Fruit fly (Drosophila melanogaster) whole organism, embryonic: ENCODE measurements around the gene Awh.

Experiments used
- B-H2 ChIP-seq: fragments of 200-800 bp; sonication (Bioruptor generic); optimal IDR thresholded peaks from 2 replicates; lab custom pipeline; 2018; ENCODE audit warnings: missing biosample characterization, mild to moderate bottlenecking, missing genetic modification characterization
- Bgb ChIP-seq: fragments of 200-800 bp; sonication (Bioruptor generic); IDR thresholded peaks from 2 replicates; pipeline ENCODE4 v1.3.6; 2022; ENCODE audit warnings: missing biosample characterization, missing genetic modification characterization; ENCODE audit not compliant: partially characterized antibody
- CG10959 ChIP-seq: fragments of 200-800 bp; sonication (Bioruptor generic); IDR thresholded peaks from 2 replicates; pipeline ENCODE4 v1.3.6; 2022; ENCODE audit warnings: missing biosample characterization, missing genetic modification characterization
- CG12104 ChIP-seq: fragments of 200-800 bp; sonication (Bioruptor generic); optimal IDR thresholded peaks from 3 replicates; lab custom pipeline; 2016; ENCODE audit warnings: missing biosample characterization, missing genetic modification characterization
- CG12236 ChIP-seq: fragments of 200-800 bp; sonication (Bioruptor generic); optimal IDR thresholded peaks from 2 replicates; lab custom pipeline; 2016; ENCODE audit warnings: missing biosample characterization, missing genetic modification characterization
- CG12299 ChIP-seq: fragments of 200-800 bp; sonication (Bioruptor generic); optimal IDR thresholded peaks from 2 replicates; lab custom pipeline; 2018; ENCODE audit warnings: missing biosample characterization, mild to moderate bottlenecking, missing genetic modification characterization
- CG14441 ChIP-seq: fragments of 200-800 bp; sonication (Bioruptor generic); IDR thresholded peaks from 2 replicates; pipeline ENCODE4 v1.3.6; 2022; ENCODE audit warnings: missing biosample characterization, missing genetic modification characterization
- CG15479 ChIP-seq: fragments of 200-800 bp; sonication (Bioruptor generic); optimal IDR thresholded peaks from 3 replicates; lab custom pipeline; 2019; ENCODE audit warnings: missing biosample characterization, mild to moderate bottlenecking, missing genetic modification characterization, moderate library complexity
- CG15601 ChIP-seq: fragments of 200-800 bp; sonication (Bioruptor generic); optimal IDR thresholded peaks from 3 replicates; lab custom pipeline; 2019; ENCODE audit warnings: missing biosample characterization, mild to moderate bottlenecking, missing genetic modification characterization, moderate library complexity
- CG1603 ChIP-seq: fragments of 200-800 bp; sonication (Bioruptor generic); optimal IDR thresholded peaks from 2 replicates; lab custom pipeline; 2019; ENCODE audit warnings: missing biosample characterization, mild to moderate bottlenecking, missing genetic modification characterization, moderate library complexity
- CG16813 ChIP-seq: fragments of 200-800 bp; sonication (Bioruptor generic); IDR thresholded peaks from 3 replicates; pipeline ENCODE4 v1.3.6; 2022; ENCODE audit warnings: missing biosample characterization, missing genetic modification characterization; ENCODE audit not compliant: partially characterized antibody
- CG16863 ChIP-seq: fragments of 200-800 bp; sonication (Bioruptor generic); optimal IDR thresholded peaks from 3 replicates; lab custom pipeline; 2016; ENCODE audit warnings: missing biosample characterization, missing genetic modification characterization
- CG17186 ChIP-seq: fragments of 200-800 bp; sonication (Bioruptor generic); optimal IDR thresholded peaks from 3 replicates; lab custom pipeline; 2017; ENCODE audit warnings: missing biosample characterization, missing genetic modification reagents, missing genetic modification characterization
- CG2129 ChIP-seq: fragments of 200-800 bp; sonication (Bioruptor generic); IDR thresholded peaks from 2 replicates; pipeline ENCODE4 v1.3.6; 2022; ENCODE audit warnings: missing biosample characterization, missing genetic modification characterization; ENCODE audit not compliant: partially characterized antibody
- CG2202 ChIP-seq: fragments of 200-800 bp; sonication (Bioruptor generic); optimal IDR thresholded peaks from 2 replicates; lab custom pipeline; 2018; ENCODE audit warnings: missing biosample characterization, mild to moderate bottlenecking, missing genetic modification characterization
- CG31441 ChIP-seq: fragments of 200-800 bp; sonication (Bioruptor generic); IDR thresholded peaks from 2 replicates; pipeline ENCODE4 v1.3.6; 2022; ENCODE audit warnings: missing biosample characterization, missing genetic modification characterization
- CG34376 ChIP-seq: fragments of 200-800 bp; sonication (Bioruptor generic); optimal IDR thresholded peaks from 2 replicates; lab custom pipeline; 2018; ENCODE audit warnings: missing biosample characterization, mild to moderate bottlenecking, missing genetic modification characterization
- CG4282 ChIP-seq: fragments of 200-800 bp; sonication (Bioruptor generic); optimal IDR thresholded peaks from 2 replicates; lab custom pipeline; 2016; ENCODE audit warnings: missing biosample characterization, missing genetic modification characterization
- CG6254 ChIP-seq: fragments of 200-800 bp; sonication (Bioruptor generic); optimal IDR thresholded peaks from 3 replicates; lab custom pipeline; 2017; ENCODE audit warnings: mild to moderate bottlenecking, missing biosample characterization, missing genetic modification reagents, missing genetic modification characterization
- CG7786 ChIP-seq: fragments of 200-800 bp; sonication (Bioruptor generic); optimal IDR thresholded peaks from 2 replicates; lab custom pipeline; 2016; ENCODE audit warnings: missing biosample characterization, missing genetic modification characterization
- CG8924 ChIP-seq: fragments of 200-800 bp; optimal IDR thresholded peaks from 3 replicates; lab custom pipeline; 2019; ENCODE audit warnings: missing biosample characterization, mild to moderate bottlenecking, missing genetic modification characterization, moderate library complexity
- CrebB ChIP-seq: fragments of 200-800 bp; sonication (Bioruptor generic); optimal IDR thresholded peaks from 3 replicates; lab custom pipeline; 2018; ENCODE audit warnings: missing biosample characterization, mild to moderate bottlenecking, missing genetic modification characterization
- Dad ChIP-seq: fragments of 200-800 bp; sonication (Bioruptor generic); optimal IDR thresholded peaks from 3 replicates; lab custom pipeline; 2016; ENCODE audit warnings: missing biosample characterization, missing genetic modification characterization
- E2f2 ChIP-seq: fragments of 200-800 bp; sonication (Bioruptor generic); IDR thresholded peaks from 2 replicates; pipeline ENCODE4 v1.3.6; 2022; ENCODE audit warnings: missing biosample characterization, missing genetic modification characterization
- Gsc ChIP-seq: fragments of 200-800 bp; sonication (Bioruptor generic); IDR thresholded peaks from 2 replicates; pipeline ENCODE4 v1.3.6; 2022; ENCODE audit warnings: missing biosample characterization, missing genetic modification characterization
- NK7.1 ChIP-seq: fragments of 200-800 bp; sonication (Bioruptor generic); optimal IDR thresholded peaks from 3 replicates; lab custom pipeline; 2016; ENCODE audit warnings: missing biosample characterization, missing genetic modification characterization
- Nf-YB ChIP-seq: fragments of 200-800 bp; sonication (Bioruptor generic); optimal IDR thresholded peaks from 3 replicates; lab custom pipeline; 2019; ENCODE audit warnings: missing biosample characterization, mild to moderate bottlenecking, missing genetic modification characterization, moderate library complexity
- Rfx ChIP-seq: fragments of 200-800 bp; sonication (Bioruptor generic); IDR thresholded peaks from 2 replicates; pipeline ENCODE4 v1.3.6; 2022; ENCODE audit warnings: missing biosample characterization, missing genetic modification characterization
- Sry-β ChIP-seq: fragments of 200-800 bp; sonication (Bioruptor generic); optimal IDR thresholded peaks from 2 replicates; lab custom pipeline; 2018; ENCODE audit warnings: missing biosample characterization, mild to moderate bottlenecking, missing genetic modification characterization, moderate library complexity
- Taf1 ChIP-seq: fragments of 200-800 bp; sonication (Bioruptor generic); IDR thresholded peaks from 2 replicates; pipeline ENCODE4 v1.3.6; 2022; ENCODE audit warnings: missing biosample characterization, missing genetic modification characterization
- ara ChIP-seq: fragments of 200-800 bp; sonication (Bioruptor generic); IDR thresholded peaks from 2 replicates; pipeline ENCODE4 v1.3.6; 2022; ENCODE audit warnings: missing biosample characterization, missing genetic modification characterization
- bab2 ChIP-seq: fragments of 200-800 bp; sonication (Bioruptor generic); optimal IDR thresholded peaks from 2 replicates; lab custom pipeline; 2016; ENCODE audit warnings: missing biosample characterization, missing genetic modification characterization
- chn ChIP-seq: fragments of 200-800 bp; sonication (Bioruptor generic); optimal IDR thresholded peaks from 2 replicates; lab custom pipeline; 2016; ENCODE audit warnings: missing biosample characterization, missing genetic modification characterization
- dimm ChIP-seq: fragments of 200-800 bp; sonication (Bioruptor generic); IDR thresholded peaks from 2 replicates; pipeline ENCODE4 v1.3.6; 2022; ENCODE audit warnings: missing biosample characterization, missing genetic modification characterization
- dmrt11E ChIP-seq: fragments of 200-800 bp; sonication (Bioruptor generic); optimal IDR thresholded peaks from 3 replicates; lab custom pipeline; 2018; ENCODE audit warnings: missing biosample characterization, mild to moderate bottlenecking, missing genetic modification characterization, moderate library complexity
- eve ChIP-seq, 2 experiments: fragments of >200 bp; optimal IDR thresholded peaks; 2 replicates each; lab custom pipeline; 2017; ENCODE audit warnings: missing biosample characterization in 2 of 2, missing genetic modification characterization in 2 of 2
- eyg ChIP-seq: fragments of 200-800 bp; sonication (Bioruptor generic); optimal IDR thresholded peaks from 3 replicates; lab custom pipeline; 2016; ENCODE audit warnings: missing biosample characterization, missing genetic modification characterization
- fd102C ChIP-seq: fragments of 200-800 bp; sonication (Bioruptor generic); optimal IDR thresholded peaks from 2 replicates; lab custom pipeline; 2018; ENCODE audit warnings: missing biosample characterization, mild to moderate bottlenecking, missing genetic modification characterization, moderate library complexity
- gt ChIP-seq: fragments of 200-800 bp; sonication (Bioruptor generic); IDR thresholded peaks from 2 replicates; pipeline ENCODE4 v1.3.6; 2022; ENCODE audit warnings: missing biosample characterization, missing genetic modification characterization
- ind ChIP-seq: fragments of 200-800 bp; sonication (Bioruptor generic); optimal IDR thresholded peaks from 3 replicates; lab custom pipeline; 2016; ENCODE audit warnings: missing biosample characterization, missing genetic modification characterization
- insv ChIP-seq, 2 experiments: fragments of 200-800 bp; sonication (Bioruptor generic); optimal IDR thresholded peaks; 3 replicates each; lab custom pipeline; 2016 to 2018; ENCODE audit warnings: missing biosample characterization in 2 of 2, missing genetic modification characterization in 2 of 2
- inv ChIP-seq: fragments of 200-800 bp; sonication (Bioruptor generic); IDR thresholded peaks from 2 replicates; pipeline ENCODE4 v1.3.6; 2022; ENCODE audit warnings: missing biosample characterization, missing genetic modification characterization; ENCODE audit not compliant: partially characterized antibody
- lilli ChIP-seq: fragments of 200-800 bp; sonication (Bioruptor generic); optimal IDR thresholded peaks from 3 replicates; lab custom pipeline; 2016; ENCODE audit warnings: missing biosample characterization, missing genetic modification characterization
- p53 ChIP-seq: fragments of 200-800 bp; sonication (Bioruptor generic); optimal IDR thresholded peaks from 2 replicates; lab custom pipeline; 2016; ENCODE audit warnings: missing biosample characterization, missing genetic modification characterization
- peb ChIP-seq: fragments of 200-800 bp; sonication (Bioruptor generic); IDR thresholded peaks from 2 replicates; pipeline ENCODE4 v1.3.6; 2022; ENCODE audit warnings: missing biosample characterization, missing genetic modification characterization
- pita ChIP-seq: fragments of 200-800 bp; sonication (Bioruptor generic); optimal IDR thresholded peaks from 2 replicates; lab custom pipeline; 2017; ENCODE audit warnings: missing biosample characterization, mild to moderate bottlenecking, missing genetic modification characterization
- sr ChIP-seq: fragments of 200-800 bp; sonication (Bioruptor generic); IDR thresholded peaks from 3 replicates; pipeline ENCODE4 v1.3.6; 2022; ENCODE audit warnings: missing biosample characterization, missing genetic modification characterization
- tll ChIP-seq, 2 experiments: fragments of 200-800 bp in 1 of 2; fragments of >200 bp in 1 of 2; sonication (Bioruptor generic) in 1 of 2; optimal IDR thresholded peaks; 2 replicates each; lab custom pipeline; 2017 to 2019; ENCODE audit warnings: missing biosample characterization in 2 of 2, missing genetic modification characterization in 2 of 2, mild to moderate bottlenecking in 1 of 2, moderate library complexity in 1 of 2
- ttk ChIP-seq: fragments of 200-800 bp; sonication (Bioruptor generic); IDR thresholded peaks from 2 replicates; pipeline ENCODE4 v2.1.2; 2022; ENCODE audit warnings: missing biosample characterization, missing genetic modification characterization
- zfh1 ChIP-seq: fragments of 200-800 bp; sonication (Bioruptor generic); IDR thresholded peaks from 3 replicates; pipeline ENCODE4 v1.3.6; 2022; ENCODE audit warnings: missing biosample characterization, missing genetic modification characterization

Awh gene

DNA sequence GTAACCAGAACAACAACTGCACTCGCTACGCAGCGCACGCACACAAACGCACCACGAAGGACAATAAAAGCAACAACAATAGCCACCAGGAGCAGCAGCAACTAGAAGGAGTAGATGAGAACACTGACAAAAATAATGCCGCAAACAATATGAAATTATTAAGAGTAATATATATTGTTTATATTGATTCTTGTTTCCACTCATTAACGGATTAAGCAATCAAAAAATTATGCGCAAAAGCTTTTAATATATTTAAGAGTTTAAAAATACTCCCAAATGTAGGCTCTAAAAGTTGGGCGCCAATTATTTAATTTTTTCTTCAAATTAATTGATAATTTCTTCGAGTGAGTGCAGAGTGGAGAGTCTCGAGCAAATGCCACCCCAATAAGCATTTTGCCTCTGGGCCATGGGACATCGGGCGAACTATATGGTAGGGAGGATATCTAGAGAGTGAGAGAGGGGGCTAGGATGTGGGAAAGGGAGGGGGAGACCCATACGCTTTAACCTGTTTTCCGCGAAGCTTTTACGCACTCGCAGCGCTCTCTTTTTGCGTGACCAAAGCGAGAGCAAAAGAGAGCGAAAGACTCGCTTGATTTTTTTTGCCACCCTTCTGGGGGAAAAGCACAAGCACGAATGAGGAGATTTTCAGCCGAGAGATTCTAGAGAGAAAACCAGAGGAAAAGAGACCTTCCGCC is 21.1 kb upstream of the Awh start, which contains the start of gene Rdh (continued):
- TF ChIP-seq CG7786 (GFP tag; lab: Kevin White, UChicago) (peak; percentile 14), CG4282 (GFP tag; lab: Kevin White, UChicago) (no peak), CG16813 (GFP tag; lab: Robert Waterston, UW) (no peak), E2f2 (GFP tag; lab: Robert Waterston, UW) (peak; percentile 47; the same call in 1 of the 2 replicates), CG14441 (GFP tag; lab: Robert Waterston, UW) (peak; percentile 61), CG10959 (GFP tag; lab: Robert Waterston, UW) (0 out of 2 replicates have a peak, but pooled peaks have one; percentile 12), CG31441 (GFP tag; lab: Robert Waterston, UW) (peak; percentile 74), CG34376 (peak; percentile 80), pita (no peak), zfh1 (GFP tag; lab: Robert Waterston, UW) (no peak), CG12299 (peak; percentile 75), chn (GFP tag; lab: Kevin White, UChicago) (peak; percentile 34), dmrt11E (tag; lab: Kevin White, UChicago) (peak; percentile 71), inv (GFP tag; lab: Robert Waterston, UW) (no peak), dimm (GFP tag; lab: Robert Waterston, UW) (no peak), CG12236 (no peak), Rfx (GFP tag; lab: Robert Waterston, UW) (peak; percentile 72), CG2202 (peak; percentile 45), p53 (GFP tag; lab: Kevin White, UChicago) (no peak), eve (GFP tag; optimal IDR thresholded peaks at IDR 0.05; lab: Kevin White, UChicago) (peak in 1 of 2 experiments; percentile 91), Dad (GFP tag; lab: Kevin White, UChicago) (peak; percentile 21), fd102C (GFP tag; lab: Kevin White, UChicago) (no peak), CG1603 (no peak), CG15479 (GFP tag; lab: Kevin White, UChicago) (no peak), Bgb (GFP tag; lab: Robert Waterston, UW) (no peak), eyg (GFP tag; lab: Kevin White, UChicago) (no peak), ind (GFP tag; lab: Kevin White, UChicago) (peak; percentile 75), lilli (GFP tag; lab: Kevin White, UChicago) (peak; percentile 65), B-H2 (GFP tag; lab: Kevin White, UChicago) (peak; percentile 81), Taf1 (GFP tag; lab: Robert Waterston, UW) (0 out of 2 replicates have a peak, but pooled peaks have one; percentile 10), sr (GFP tag; lab: Robert Waterston, UW) (no peak), CG17186 (GFP tag; lab: Kevin White, UChicago) (no peak), CG2129 (GFP tag; lab: Robert Waterston, UW) (no peak), gt (GFP tag; lab: Robert Waterston, UW) (no peak), Nf-YB (GFP tag; lab: Kevin White, UChicago) (peak; percentile 60), Gsc (no peak), ara (peak; percentile 72), Sry-β (GFP tag; lab: Kevin White, UChicago) (no peak), CG8924 (tag; lab: Kevin White, UChicago) (peak; percentile 90), insv (GFP tag; optimal IDR thresholded peaks at IDR 0.05; lab: Kevin White, UChicago) (peak in 1 of 2 experiments; percentile 49), tll (GFP tag; optimal IDR thresholded peaks at IDR 0.05; lab: Kevin White, UChicago) (no peak), CG6254 (GFP tag; lab: Kevin White, UChicago) (peak; percentile 77), CG16863 (GFP tag; lab: Kevin White, UChicago) (no peak), peb (no peak), bab2 (GFP tag; lab: Kevin White, UChicago) (peak; percentile 48), CG15601 (tag; lab: Kevin White, UChicago) (peak; percentile 70), CrebB (tag; lab: Kevin White, UChicago) (peak; percentile 61), CG12104 (peak; percentile 80), NK7.1 (no peak), ttk (GFP tag; lab: Robert Waterston, UW) (0 out of 2 replicates have a peak, but pooled peaks have one; percentile 6)
